Worm (Caenorhabditis elegans) whole organism, mixed stage, embryonic: ENCODE measurements around the gene T07A9.14.

ENCODE experiments used
- M03D4.4 ChIP-seq: sonication (generic microtip); optimal IDR thresholded peaks from 2 replicates; lab custom pipeline; 2017; ENCODE audit warnings: mild to moderate bottlenecking, missing genetic modification characterization, missing compliant biosample characterization
- bed-3 ChIP-seq: fragments of 200-800 bp; sonication (Bioruptor generic); optimal IDR thresholded peaks from 3 replicates; lab custom pipeline; 2018; ENCODE audit warnings: mild to moderate bottlenecking, missing genetic modification characterization, moderate library complexity, missing compliant biosample characterization
- blmp-1 ChIP-seq: fragments of 150-350 bp; optimal IDR thresholded peaks from 2 replicates; lab custom pipeline; 2014; ENCODE audit warnings: missing biosample characterization, missing genetic modification characterization
- ceh-39 ChIP-seq: fragments of 150-350 bp; optimal IDR thresholded peaks from 2 replicates; lab custom pipeline; 2014; ENCODE audit warnings: missing biosample characterization, missing genetic modification characterization
- ceh-43 ChIP-seq: fragments of 200-800 bp; sonication (Bioruptor generic); optimal IDR thresholded peaks from 2 replicates; lab custom pipeline; 2018; ENCODE audit warnings: mild to moderate bottlenecking, missing genetic modification characterization, moderate library complexity, missing compliant biosample characterization
- ceh-83 ChIP-seq: fragments of 200-800 bp; sonication (Bioruptor generic); optimal IDR thresholded peaks from 2 replicates; lab custom pipeline; 2018; ENCODE audit warnings: mild to moderate bottlenecking, missing genetic modification characterization, missing compliant biosample characterization
- ces-1 ChIP-seq: fragments of 150-350 bp; optimal IDR thresholded peaks from 2 replicates; lab custom pipeline; 2014; ENCODE audit warnings: missing biosample characterization, missing genetic modification reagents, missing genetic modification characterization
- cnd-1 ChIP-seq: fragments of 200-800 bp; sonication (Bioruptor generic); optimal IDR thresholded peaks from 2 replicates; lab custom pipeline; 2018; ENCODE audit warnings: mild to moderate bottlenecking, missing genetic modification characterization, missing compliant biosample characterization
- drap-1 ChIP-seq: fragments of 200-800 bp; sonication (Bioruptor generic); optimal IDR thresholded peaks from 3 replicates; lab custom pipeline; 2018; ENCODE audit warnings: mild to moderate bottlenecking, missing genetic modification characterization, missing compliant biosample characterization
- elt-1 ChIP-seq: sonication (generic microtip); optimal IDR thresholded peaks from 2 replicates; lab custom pipeline; 2017; ENCODE audit warnings: missing genetic modification characterization, mild to moderate bottlenecking, missing compliant biosample characterization, antibody characterized with exemption, moderate library complexity, borderline replicate concordance; ENCODE audit not compliant: insufficient read depth
- elt-3 ChIP-seq: fragments of 150-350 bp; optimal IDR thresholded peaks from 2 replicates; lab custom pipeline; 2014; ENCODE audit warnings: missing biosample characterization, missing genetic modification characterization
- flh-1 ChIP-seq: fragments of 200-800 bp; sonication (Bioruptor generic); optimal IDR thresholded peaks from 2 replicates; lab custom pipeline; 2018; ENCODE audit warnings: mild to moderate bottlenecking, missing genetic modification characterization, moderate library complexity, missing compliant biosample characterization
- ham-2 ChIP-seq: fragments of 200-800 bp; sonication (Bioruptor generic); optimal IDR thresholded peaks from 2 replicates; lab custom pipeline; 2018; ENCODE audit warnings: mild to moderate bottlenecking, missing genetic modification characterization, missing compliant biosample characterization
- hlh-1 ChIP-seq: fragments of 150-350 bp; optimal IDR thresholded peaks from 2 replicates; lab custom pipeline; 2014; ENCODE audit warnings: missing biosample characterization, missing genetic modification reagents, missing genetic modification characterization
- lin-13 ChIP-seq: fragments of 150-350 bp; optimal IDR thresholded peaks from 2 replicates; lab custom pipeline; 2014; ENCODE audit warnings: missing biosample characterization, missing genetic modification characterization
- lin-32 ChIP-seq: fragments of 200-800 bp; sonication (Bioruptor generic); optimal IDR thresholded peaks from 2 replicates; lab custom pipeline; 2018; ENCODE audit warnings: mild to moderate bottlenecking, missing genetic modification characterization, missing compliant biosample characterization
- lsy-2 ChIP-seq: fragments of 150-350 bp; optimal IDR thresholded peaks from 2 replicates; lab custom pipeline; 2014; ENCODE audit warnings: missing biosample characterization, missing genetic modification characterization
- mab-5 ChIP-seq: fragments of 150-350 bp; optimal IDR thresholded peaks from 2 replicates; lab custom pipeline; 2014; ENCODE audit warnings: missing biosample characterization, missing genetic modification characterization
- mep-1 ChIP-seq: fragments of 150-350 bp; optimal IDR thresholded peaks from 2 replicates; lab custom pipeline; 2017; ENCODE audit warnings: missing biosample characterization, missing genetic modification reagents, missing genetic modification characterization, inconsistent platforms
- mls-2 ChIP-seq: sonication (generic microtip); optimal IDR thresholded peaks from 2 replicates; lab custom pipeline; 2016; ENCODE audit warnings: mild to moderate bottlenecking, missing genetic modification characterization, moderate library complexity, missing compliant biosample characterization
- nhr-12 ChIP-seq: fragments of 150-350 bp; optimal IDR thresholded peaks from 2 replicates; lab custom pipeline; 2014; ENCODE audit warnings: missing biosample characterization, missing genetic modification characterization
- nhr-2 ChIP-seq: fragments of 150-350 bp; optimal IDR thresholded peaks from 2 replicates; lab custom pipeline; 2014; ENCODE audit warnings: missing biosample characterization, missing genetic modification characterization
- nhr-237 ChIP-seq: fragments of 150-350 bp; optimal IDR thresholded peaks from 2 replicates; lab custom pipeline; 2014; ENCODE audit warnings: missing biosample characterization, missing genetic modification characterization
- nhr-28 ChIP-seq: fragments of 150-350 bp; optimal IDR thresholded peaks from 2 replicates; lab custom pipeline; 2014; ENCODE audit warnings: missing biosample characterization, missing genetic modification characterization
- nhr-76 ChIP-seq: sonication (generic microtip); optimal IDR thresholded peaks from 2 replicates; lab custom pipeline; 2017; ENCODE audit warnings: missing biosample characterization, missing genetic modification characterization
- pha-4 ChIP-seq: fragments of 150-350 bp; optimal IDR thresholded peaks from 2 replicates; lab custom pipeline; 2018; ENCODE audit warnings: missing biosample characterization, missing genetic modification reagents, missing genetic modification characterization
- sem-2 ChIP-seq: fragments of 200-800 bp; sonication (Bioruptor generic); optimal IDR thresholded peaks from 2 replicates; lab custom pipeline; 2018; ENCODE audit warnings: mild to moderate bottlenecking, missing genetic modification characterization, missing compliant biosample characterization
- snpc-4 ChIP-seq: fragments of 150-350 bp; optimal IDR thresholded peaks from 2 replicates; lab custom pipeline; 2014; ENCODE audit warnings: missing biosample characterization, missing genetic modification characterization
- sptf-1 ChIP-seq: sonication (generic microtip); optimal IDR thresholded peaks from 2 replicates; lab custom pipeline; 2017; ENCODE audit warnings: mild to moderate bottlenecking, missing genetic modification characterization, moderate library complexity, missing compliant biosample characterization
- tbx-8 ChIP-seq: fragments of 200-800 bp; sonication (Bioruptor generic); optimal IDR thresholded peaks from 2 replicates; lab custom pipeline; 2018; ENCODE audit warnings: mild to moderate bottlenecking, missing genetic modification characterization, moderate library complexity, missing compliant biosample characterization
- unc-120 ChIP-seq: sonication (generic microtip); optimal IDR thresholded peaks from 2 replicates; lab custom pipeline; 2017; ENCODE audit warnings: missing genetic modification characterization, missing compliant biosample characterization; ENCODE audit not compliant: poor library complexity, severe bottlenecking
- unc-39 ChIP-seq: fragments of 150-350 bp; optimal IDR thresholded peaks from 2 replicates; lab custom pipeline; 2014; ENCODE audit warnings: missing biosample characterization, missing genetic modification characterization
- unc-62 ChIP-seq: fragments of 150-350 bp; optimal IDR thresholded peaks from 2 replicates; lab custom pipeline; 2014; ENCODE audit warnings: missing biosample characterization, missing genetic modification reagents, missing genetic modification characterization
- zip-8 ChIP-seq: fragments of 150-350 bp; optimal IDR thresholded peaks from 2 replicates; lab custom pipeline; 2014; ENCODE audit warnings: missing biosample characterization, missing genetic modification characterization
- ztf-11 ChIP-seq: fragments of 150-350 bp; optimal IDR thresholded peaks from 2 replicates; lab custom pipeline; 2014; ENCODE audit warnings: missing biosample characterization, missing genetic modification characterization

Gene T07A9.14

ce11 chrIV:388073-388472 is 1.6 kb downstream of the T07A9.14 start, which contains the start of gene ssna-1:
ssna-1 (plus strand) TSS chrIV:388084.
- TF ChIP-seq nhr-2 (no peak), flh-1 (GFP tag; lab: Kevin White, UChicago) (no peak)

ce11 chrIV:390279-390678 is 3.8 kb downstream of the T07A9.14 start, which contains the start of the genes ears-2 and uncp-18:
ears-2 (minus strand) TSS chrIV:390468.
uncp-18 (plus strand) TSS chrIV:390560.
- TF ChIP-seq snpc-4 (tag; lab: Kevin White, UChicago) (no peak), blmp-1 (peak; percentile 87), M03D4.4 (tag; lab: Kevin White, UChicago) (peak; percentile 98), tbx-8 (peak; percentile 92), nhr-237 (tag; lab: Kevin White, UChicago) (peak; percentile 91), cnd-1 (tag; lab: Kevin White, UChicago) (peak; percentile 98), bed-3 (GFP tag; lab: Kevin White, UChicago) (peak; percentile 93), drap-1 (peak; percentile 97), lsy-2 (tag; lab: Kevin White, UChicago) (peak; percentile 87), unc-120 (peak; percentile 98), elt-1 (tag; lab: Kevin White, UChicago) (peak; percentile 14), mep-1 (tag; lab: Kevin White, UChicago) (peak; percentile 96), lin-32 (peak; percentile 95), sem-2 (GFP tag; lab: Kevin White, UChicago) (peak; percentile 92), mls-2 (tag; lab: Kevin White, UChicago) (peak; percentile 99), nhr-2 (peak; percentile 58), ham-2 (GFP tag; lab: Kevin White, UChicago) (peak; percentile 98), flh-1 (GFP tag; lab: Kevin White, UChicago) (peak; percentile 93), mab-5 (tag; lab: Kevin White, UChicago) (peak; percentile 90), ztf-11 (tag; lab: Kevin White, UChicago) (peak; percentile 95), ces-1 (GFP tag; lab: Kevin White, UChicago) (peak; percentile 87), elt-3 (tag; lab: Kevin White, UChicago) (no peak), nhr-12 (tag; lab: Kevin White, UChicago) (peak; percentile 96), nhr-76 (tag; lab: Kevin White, UChicago) (peak; percentile 97), zip-8 (tag; lab: Kevin White, UChicago) (no peak), hlh-1 (peak; percentile 93), pha-4 (tag; lab: Kevin White, UChicago) (peak; percentile 98), unc-39 (tag; lab: Kevin White, UChicago) (peak; percentile 76), lin-13 (tag; lab: Kevin White, UChicago) (peak; percentile 97), ceh-43 (peak; percentile 96), ceh-39 (peak; percentile 83), sptf-1 (tag; lab: Kevin White, UChicago) (peak; percentile 99), nhr-28 (tag; lab: Kevin White, UChicago) (no peak), unc-62 (GFP tag; lab: Kevin White, UChicago) (peak; percentile 42), ceh-83 (GFP tag; lab: Kevin White, UChicago) (peak; percentile 98)

- TF ChIP-seq lin-13 (tag; lab: Kevin White, UChicago) (peak; percentile 13), ceh-39 (peak; percentile 5), cnd-1 (tag; lab: Kevin White, UChicago) (no peak), snpc-4 (tag; lab: Kevin White, UChicago) (no peak), lsy-2 (tag; lab: Kevin White, UChicago) (peak; percentile 98), pha-4 (tag; lab: Kevin White, UChicago) (peak; percentile 71), sptf-1 (tag; lab: Kevin White, UChicago) (peak; percentile 34), nhr-237 (tag; lab: Kevin White, UChicago) (peak; percentile 58), ces-1 (GFP tag; lab: Kevin White, UChicago) (peak; percentile 67), unc-120 (no peak), mep-1 (tag; lab: Kevin White, UChicago) (peak; percentile 65), elt-3 (tag; lab: Kevin White, UChicago) (no peak), bed-3 (GFP tag; lab: Kevin White, UChicago) (no peak), drap-1 (peak; percentile 59), blmp-1 (no peak), sem-2 (GFP tag; lab: Kevin White, UChicago) (no peak), nhr-76 (tag; lab: Kevin White, UChicago) (no peak), nhr-2 (no peak)
Measured at ce11 chrIV:393409-393930, 7.0 kb downstream of the T07A9.14 start, which contains the start of the genes T07A9.15 and nog-1. T07A9.15 (minus strand) TSS chrIV:393546. nog-1 (plus strand) TSS chrIV:393880.
